Fruit fly (Drosophila melanogaster): ENCODE results near the gene aust.
A peak's percentile ranks its signal among the peaks of the same experiment; 100 is the strongest.

Gene aust

DNA sequence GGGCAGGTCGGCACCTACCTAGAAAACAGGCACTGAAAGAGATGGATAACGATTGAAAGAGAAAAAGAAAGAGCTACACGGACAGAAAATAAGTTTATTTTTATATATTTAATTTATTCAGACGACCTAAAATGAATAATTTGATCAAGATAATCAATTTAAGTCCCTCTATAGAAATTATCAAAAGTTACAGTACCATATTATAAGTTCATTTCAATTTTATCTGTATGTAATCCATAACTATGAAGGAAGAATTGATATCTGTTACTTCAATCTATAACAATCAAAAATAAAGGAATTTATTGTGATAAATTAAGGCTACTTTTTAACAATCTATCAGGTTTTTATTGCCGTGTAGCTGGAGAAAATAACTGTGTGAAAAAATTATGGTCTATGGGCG is 44.4 kb downstream of the aust start (continued):
- TF ChIP-seq CG2712 (tag; optimal IDR thresholded peaks at IDR 0.05) (peak; percentile 77), ttk (GFP tag; IDR thresholded peaks at IDR 0.05) (peak; percentile 46; the same call in 1 of the 2 replicates), CG4424 (GFP tag; optimal IDR thresholded peaks at IDR 0.05) (peak; percentile 27), CG11504 (tag; optimal IDR thresholded peaks at IDR 0.05) (peak; percentile 61), CG10366 (GFP tag; IDR thresholded peaks at IDR 0.05) (0 out of 2 replicates have a peak, but pooled peaks have one; percentile 29), row (GFP tag; IDR thresholded peaks at IDR 0.05) (0 out of 3 replicates have a peak, but pooled peaks have one; percentile 30), CG10209 (GFP tag; optimal IDR thresholded peaks at IDR 0.05) (peak; percentile 30), gem (tag; optimal IDR thresholded peaks at IDR 0.05) (peak; percentile 77), Sox100B (GFP tag; optimal IDR thresholded peaks at IDR 0.05) (peak; percentile 54), CG3407 (GFP tag; optimal IDR thresholded peaks at IDR 0.05) (peak; percentile 16), tup (GFP tag; optimal IDR thresholded peaks at IDR 0.05) (no peak), CoRest (tag; optimal IDR thresholded peaks at IDR 0.05) (peak; percentile 53), gcm (GFP tag; optimal IDR thresholded peaks at IDR 0.05) (peak; percentile 22), nmo (GFP tag; optimal IDR thresholded peaks at IDR 0.05) (peak; percentile 77), CG12391 (tag; optimal IDR thresholded peaks at IDR 0.05) (peak; percentile 53), CG6254 (GFP tag; optimal IDR thresholded peaks at IDR 0.05) (peak; percentile 27), Hr51 (GFP tag; optimal IDR thresholded peaks at IDR 0.05) (peak in 1 of 2 experiments; percentile 78), cas (GFP tag; IDR thresholded peaks at IDR 0.05) (no peak), Sox102F (GFP tag; optimal IDR thresholded peaks at IDR 0.05) (peak; percentile 72), CG17361 (GFP tag; IDR thresholded peaks at IDR 0.05) (peak; percentile 50; the same call in 1 of the 3 replicates), CG14710 (tag; optimal IDR thresholded peaks at IDR 0.05) (peak; percentile 50), run (tag; optimal IDR thresholded peaks at IDR 0.05) (peak; percentile 28), Chrac-16 (GFP tag; optimal IDR thresholded peaks at IDR 0.05) (peak; percentile 26), CG5180 (GFP tag; optimal IDR thresholded peaks at IDR 0.05) (peak; percentile 1), Hr3 (GFP tag; optimal IDR thresholded peaks at IDR 0.05) (peak; percentile 7), ap (GFP tag; IDR thresholded peaks at IDR 0.05) (0 out of 2 replicates have a peak, but pooled peaks have one; percentile 8), Spps (tag; optimal IDR thresholded peaks at IDR 0.05) (peak; percentile 23), dmrt99B (tag; optimal IDR thresholded peaks at IDR 0.05) (peak; percentile 77), CG18619 (GFP tag; optimal IDR thresholded peaks at IDR 0.05) (no peak), stc (GFP tag; IDR thresholded peaks at IDR 0.05) (peak; percentile 48; the same call in 1 of the 2 replicates), CG7839 (tag; optimal IDR thresholded peaks at IDR 0.05) (peak; percentile 61), ewg (GFP tag; optimal IDR thresholded peaks at IDR 0.05) (peak; percentile 34), CG2875 (GFP tag; optimal IDR thresholded peaks at IDR 0.05) (peak; percentile 12), Eip74EF (GFP tag; optimal IDR thresholded peaks at IDR 0.05) (peak in 1 of 2 experiments; percentile 32), Hr78 (GFP tag; optimal IDR thresholded peaks at IDR 0.05) (peak in 1 of 2 experiments; percentile 38), D19A (tag; optimal IDR thresholded peaks at IDR 0.05) (peak; percentile 48), CG17568 (GFP tag; optimal IDR thresholded peaks at IDR 0.05) (no peak), dysf (GFP tag; IDR thresholded peaks at IDR 0.05) (0 out of 3 replicates have a peak, but pooled peaks have one; percentile 33), CG8290 (GFP tag; optimal IDR thresholded peaks at IDR 0.05) (no peak), CG8290 (tag; optimal IDR thresholded peaks at IDR 0.05) (no peak), CG10979 (tag; optimal IDR thresholded peaks at IDR 0.05) (peak; percentile 66), stwl (tag; optimal IDR thresholded peaks at IDR 0.05) (no peak), CG12071 (GFP tag; optimal IDR thresholded peaks at IDR 0.05) (no peak), salm (tag; optimal IDR thresholded peaks at IDR 0.05) (peak; percentile 20), luna (GFP tag; optimal IDR thresholded peaks at IDR 0.05) (no peak), Drgx (GFP tag; IDR thresholded peaks at IDR 0.05) (peak; percentile 77), HLHmδ (GFP tag; optimal IDR thresholded peaks at IDR 0.05) (no peak), Xrp1 (GFP tag; IDR thresholded peaks at IDR 0.05) (peak; percentile 65; the same call in 1 of the 2 replicates), Jarid2 (GFP tag; optimal IDR thresholded peaks at IDR 0.05) (no peak)

Measured in whole organism, embryonic.